Fruit fly (Drosophila melanogaster) whole organism, embryonic: ENCODE results near the gene CG2839.
A peak's percentile ranks its signal among the peaks of the same experiment; 100 is the strongest.

Experiments used
- Antp ChIP-seq: fragments of 200-800 bp; sonication (Bioruptor generic); optimal IDR thresholded peaks from 3 replicates; lab custom pipeline; 2016; ENCODE audit warnings: missing biosample characterization, missing genetic modification characterization
- CG11085 ChIP-seq: fragments of 200-800 bp; sonication (Bioruptor generic); IDR thresholded peaks from 2 replicates; pipeline ENCODE4 v1.3.6; 2022; ENCODE audit warnings: missing biosample characterization, missing genetic modification characterization
- CG11093 ChIP-seq: fragments of 200-800 bp; sonication (Bioruptor generic); IDR thresholded peaks from 3 replicates; pipeline ENCODE4 v1.3.6; 2022; ENCODE audit warnings: missing biosample characterization, missing genetic modification characterization
- CG12155 ChIP-seq: fragments of 200-800 bp; sonication (Bioruptor generic); optimal IDR thresholded peaks from 3 replicates; lab custom pipeline; 2016; ENCODE audit warnings: missing biosample characterization, missing genetic modification characterization
- CG12236 ChIP-seq: fragments of 200-800 bp; sonication (Bioruptor generic); optimal IDR thresholded peaks from 2 replicates; lab custom pipeline; 2016; ENCODE audit warnings: missing biosample characterization, missing genetic modification characterization
- CG13894 ChIP-seq: fragments of 200-800 bp; sonication (Bioruptor generic); optimal IDR thresholded peaks from 3 replicates; lab custom pipeline; 2018; ENCODE audit warnings: missing biosample characterization, mild to moderate bottlenecking, missing genetic modification characterization, moderate library complexity
- CG15514 ChIP-seq: fragments of 200-800 bp; sonication (Bioruptor generic); optimal IDR thresholded peaks from 3 replicates; lab custom pipeline; 2017; ENCODE audit warnings: missing biosample characterization, missing genetic modification characterization, mild to moderate bottlenecking, moderate library complexity, missing genetic modification reagents
- CG1603 ChIP-seq: fragments of 200-800 bp; sonication (Bioruptor generic); optimal IDR thresholded peaks from 2 replicates; lab custom pipeline; 2019; ENCODE audit warnings: missing biosample characterization, mild to moderate bottlenecking, missing genetic modification characterization, moderate library complexity
- CG2116 ChIP-seq: fragments of 200-800 bp; sonication (Bioruptor generic); optimal IDR thresholded peaks from 3 replicates; lab custom pipeline; 2018; ENCODE audit warnings: missing biosample characterization, mild to moderate bottlenecking, missing genetic modification characterization
- CG2129 ChIP-seq: fragments of 200-800 bp; sonication (Bioruptor generic); IDR thresholded peaks from 2 replicates; pipeline ENCODE4 v1.3.6; 2022; ENCODE audit warnings: missing biosample characterization, missing genetic modification characterization; ENCODE audit not compliant: partially characterized antibody
- CG2712 ChIP-seq: fragments of 200-800 bp; optimal IDR thresholded peaks from 3 replicates; lab custom pipeline; 2019; ENCODE audit warnings: missing biosample characterization, mild to moderate bottlenecking, missing genetic modification characterization, moderate library complexity
- CG3838 ChIP-seq: fragments of 200-800 bp; sonication (Bioruptor generic); optimal IDR thresholded peaks from 3 replicates; lab custom pipeline; 2016; ENCODE audit warnings: missing biosample characterization, missing genetic modification characterization
- CG6175 ChIP-seq: fragments of 200-800 bp; sonication (Bioruptor generic); IDR thresholded peaks from 3 replicates; pipeline ENCODE4 v1.3.6; 2022; ENCODE audit warnings: missing biosample characterization, missing genetic modification characterization
- CG6272 ChIP-seq: fragments of 200-800 bp; sonication (Bioruptor generic); IDR thresholded peaks from 2 replicates; pipeline ENCODE4 v1.3.6; 2022; ENCODE audit warnings: missing biosample characterization, missing genetic modification characterization
- CG6683 ChIP-seq: fragments of 200-800 bp; sonication (Bioruptor generic); optimal IDR thresholded peaks from 2 replicates; lab custom pipeline; 2017; ENCODE audit warnings: missing biosample characterization, mild to moderate bottlenecking, missing genetic modification characterization, missing genetic modification reagents
- CG7745 ChIP-seq: fragments of 200-800 bp; sonication (Bioruptor generic); optimal IDR thresholded peaks from 2 replicates; lab custom pipeline; 2018; ENCODE audit warnings: missing biosample characterization, mild to moderate bottlenecking, missing genetic modification characterization, moderate library complexity
- CG7786 ChIP-seq: fragments of 200-800 bp; sonication (Bioruptor generic); optimal IDR thresholded peaks from 2 replicates; lab custom pipeline; 2016; ENCODE audit warnings: missing biosample characterization, missing genetic modification characterization
- CG8290 ChIP-seq, 3 experiments: fragments of 200-800 bp; sonication (Bioruptor generic); optimal IDR thresholded peaks; 2 replicates each; lab custom pipeline; 2016 to 2019; ENCODE audit warnings: missing biosample characterization in 3 of 3, missing genetic modification characterization in 3 of 3, mild to moderate bottlenecking in 2 of 3, moderate library complexity in 1 of 3
- CG8359 ChIP-seq: fragments of 200-800 bp; sonication (Bioruptor generic); optimal IDR thresholded peaks from 2 replicates; lab custom pipeline; 2017; ENCODE audit warnings: missing biosample characterization, mild to moderate bottlenecking, missing genetic modification characterization, borderline replicate concordance
- CG9932 ChIP-seq: fragments of 200-800 bp; sonication (Bioruptor generic); IDR thresholded peaks from 2 replicates; pipeline ENCODE4 v1.3.6; 2022; ENCODE audit warnings: missing biosample characterization, missing genetic modification characterization
- D19B ChIP-seq: fragments of 200-800 bp; sonication (Bioruptor generic); optimal IDR thresholded peaks from 2 replicates; lab custom pipeline; 2017; ENCODE audit warnings: missing biosample characterization, mild to moderate bottlenecking, missing genetic modification characterization
- Dad ChIP-seq: fragments of 200-800 bp; sonication (Bioruptor generic); optimal IDR thresholded peaks from 3 replicates; lab custom pipeline; 2016; ENCODE audit warnings: missing biosample characterization, missing genetic modification characterization
- Dref ChIP-seq: fragments of 200-800 bp; sonication (Bioruptor generic); IDR thresholded peaks from 2 replicates; pipeline ENCODE4 v1.3.6; 2022; ENCODE audit warnings: missing biosample characterization, missing genetic modification characterization
- ERR ChIP-seq: fragments of 200-800 bp; sonication (Bioruptor generic); optimal IDR thresholded peaks from 2 replicates; lab custom pipeline; 2016; ENCODE audit warnings: missing biosample characterization, missing genetic modification characterization
- Fer3 ChIP-seq: fragments of 200-800 bp; sonication (Bioruptor generic); optimal IDR thresholded peaks from 2 replicates; lab custom pipeline; 2018; ENCODE audit warnings: missing biosample characterization, mild to moderate bottlenecking, missing genetic modification characterization, moderate library complexity
- GATAe ChIP-seq: fragments of 200-800 bp; sonication (Bioruptor generic); conservative IDR thresholded peaks from 2 replicates; pipeline ENCODE4 v1.3.6; 2022; ENCODE audit warnings: missing biosample characterization, missing genetic modification characterization
- Hr51 ChIP-seq, 2 experiments: fragments of 200-800 bp; sonication (Bioruptor generic); optimal IDR thresholded peaks; 2 replicates in 1 of 2; 3 replicates in 1 of 2; lab custom pipeline; 2016 to 2018; ENCODE audit warnings: missing biosample characterization in 2 of 2, missing genetic modification characterization in 2 of 2, mild to moderate bottlenecking in 1 of 2, moderate library complexity in 1 of 2
- Lim3 ChIP-seq: fragments of 200-800 bp; sonication (Bioruptor generic); IDR thresholded peaks from 2 replicates; pipeline ENCODE4 v1.3.6; 2022; ENCODE audit warnings: missing biosample characterization, missing genetic modification characterization
- Mrtf ChIP-seq: fragments of 200-800 bp; sonication (Bioruptor generic); IDR thresholded peaks from 3 replicates; pipeline ENCODE4 v1.3.6; 2022; ENCODE audit warnings: missing biosample characterization, missing genetic modification characterization
- Oaz ChIP-seq: fragments of 200-800 bp; sonication (Bioruptor generic); IDR thresholded peaks from 2 replicates; pipeline ENCODE4 v1.3.6; 2022; ENCODE audit warnings: missing biosample characterization, missing genetic modification characterization
- Rfx ChIP-seq: fragments of 200-800 bp; sonication (Bioruptor generic); IDR thresholded peaks from 2 replicates; pipeline ENCODE4 v1.3.6; 2022; ENCODE audit warnings: missing biosample characterization, missing genetic modification characterization
- Trl ChIP-seq, 3 experiments: fragments of >200 bp in 2 of 3; fragments of 200-800 bp in 1 of 3; sonication (Bioruptor generic) in 1 of 3; optimal IDR thresholded peaks; 2 replicates in 1 of 3; 3 replicates in 2 of 3; lab custom pipeline; 2016 to 2017; ENCODE audit warnings: missing biosample characterization in 1 of 3, missing genetic modification characterization in 1 of 3
- Xrp1 ChIP-seq: fragments of 200-800 bp; sonication (Bioruptor generic); IDR thresholded peaks from 2 replicates; pipeline ENCODE4 v1.3.6; 2022; ENCODE audit warnings: missing biosample characterization, missing genetic modification characterization
- ac ChIP-seq: fragments of 200-800 bp; sonication (Bioruptor generic); optimal IDR thresholded peaks from 3 replicates; lab custom pipeline; 2017; ENCODE audit warnings: missing biosample characterization, mild to moderate bottlenecking, missing genetic modification characterization
- ara ChIP-seq: fragments of 200-800 bp; sonication (Bioruptor generic); IDR thresholded peaks from 2 replicates; pipeline ENCODE4 v1.3.6; 2022; ENCODE audit warnings: missing biosample characterization, missing genetic modification characterization
- cg ChIP-seq: fragments of 200-800 bp; sonication (Bioruptor generic); optimal IDR thresholded peaks from 3 replicates; lab custom pipeline; 2019; ENCODE audit warnings: missing biosample characterization, mild to moderate bottlenecking, missing genetic modification characterization, moderate library complexity
- dan ChIP-seq: fragments of 200-800 bp; sonication (Bioruptor generic); IDR thresholded peaks from 2 replicates; pipeline ENCODE4 v1.3.6; 2022; ENCODE audit warnings: missing biosample characterization, missing genetic modification characterization
- esg ChIP-seq: fragments of 200-800 bp; sonication (Bioruptor generic); conservative IDR thresholded peaks from 2 replicates; pipeline ENCODE4 v1.3.6; 2022; ENCODE audit warnings: missing biosample characterization, missing genetic modification characterization
- gfzf ChIP-seq: fragments of 200-800 bp; sonication (Bioruptor generic); optimal IDR thresholded peaks from 2 replicates; lab custom pipeline; 2016; ENCODE audit warnings: missing biosample characterization, mild to moderate bottlenecking, missing genetic modification characterization, moderate library complexity
- grau ChIP-seq: fragments of 200-800 bp; optimal IDR thresholded peaks from 3 replicates; lab custom pipeline; 2019; ENCODE audit warnings: missing biosample characterization, mild to moderate bottlenecking, missing genetic modification characterization, moderate library complexity
- gsb ChIP-seq: fragments of 200-800 bp; sonication (Bioruptor generic); IDR thresholded peaks from 2 replicates; pipeline ENCODE4 v1.3.6; 2022; ENCODE audit warnings: missing biosample characterization, missing genetic modification characterization
- lbe ChIP-seq: fragments of 200-800 bp; sonication (Bioruptor generic); optimal IDR thresholded peaks from 2 replicates; lab custom pipeline; 2016; ENCODE audit warnings: missing biosample characterization, mild to moderate bottlenecking, missing genetic modification characterization
- luna ChIP-seq: fragments of 200-800 bp; sonication (Bioruptor generic); optimal IDR thresholded peaks from 2 replicates; lab custom pipeline; 2016; ENCODE audit warnings: missing biosample characterization, missing genetic modification characterization
- pb ChIP-seq: fragments of 200-800 bp; sonication (Bioruptor generic); optimal IDR thresholded peaks from 3 replicates; lab custom pipeline; 2016; ENCODE audit warnings: missing biosample characterization, missing genetic modification characterization
- ranshi ChIP-seq: fragments of 200-800 bp; sonication (Bioruptor generic); IDR thresholded peaks from 2 replicates; pipeline ENCODE4 v1.3.6; 2022; ENCODE audit warnings: missing biosample characterization, missing genetic modification characterization
- sens ChIP-seq: fragments of 200-800 bp; sonication (Bioruptor generic); peaks from one replicate; lab custom pipeline; 2016; ENCODE audit warnings: missing biosample characterization, missing genetic modification characterization
- seq ChIP-seq: fragments of 200-800 bp; sonication (Bioruptor generic); IDR thresholded peaks from 2 replicates; pipeline ENCODE4 v1.3.6; 2022; ENCODE audit warnings: missing biosample characterization, missing genetic modification characterization
- tin ChIP-seq: fragments of 200-800 bp; sonication (Bioruptor generic); optimal IDR thresholded peaks from 3 replicates; lab custom pipeline; 2016; ENCODE audit warnings: missing biosample characterization, missing genetic modification characterization
- tll ChIP-seq, 2 experiments: fragments of 200-800 bp in 1 of 2; fragments of >200 bp in 1 of 2; sonication (Bioruptor generic) in 1 of 2; optimal IDR thresholded peaks; 2 replicates each; lab custom pipeline; 2017 to 2019; ENCODE audit warnings: missing biosample characterization in 2 of 2, missing genetic modification characterization in 2 of 2, mild to moderate bottlenecking in 1 of 2, moderate library complexity in 1 of 2
- ttk ChIP-seq: fragments of 200-800 bp; sonication (Bioruptor generic); IDR thresholded peaks from 2 replicates; pipeline ENCODE4 v2.1.2; 2022; ENCODE audit warnings: missing biosample characterization, missing genetic modification characterization
- zfh2 ChIP-seq: fragments of 200-800 bp; sonication (Bioruptor generic); optimal IDR thresholded peaks from 2 replicates; lab custom pipeline; 2016; ENCODE audit warnings: missing biosample characterization, missing genetic modification characterization

The CG2839 gene

dm6 chr2L:602439-602879, 23.0 kb upstream of the CG2839 start, which contains the start of gene CG13689 (continued):
- TF ChIP-seq Fer3 (tag; lab: Kevin White, UChicago) (peak; percentile 47), seq (no peak), CG2712 (tag; lab: Kevin White, UChicago) (peak; percentile 74), CG6272 (no peak), CG3838 (GFP tag; lab: Kevin White, UChicago) (peak; percentile 52), CG6175 (no peak), sens (GFP tag; lab: Kevin White, UChicago) (peak; percentile 92), CG11093 (GFP tag; lab: Robert Waterston, UW) (no peak), ttk (GFP tag; lab: Robert Waterston, UW) (peak; percentile 47; the same call in 1 of the 2 replicates), Rfx (peak; percentile 79), gfzf (GFP tag; lab: Kevin White, UChicago) (no peak), Oaz (GFP tag; lab: Robert Waterston, UW) (no peak), Dref (GFP tag; lab: Robert Waterston, UW) (peak; percentile 51), ac (GFP tag; lab: Kevin White, UChicago) (no peak), tll (GFP tag; optimal IDR thresholded peaks at IDR 0.05; lab: Kevin White, UChicago) (no peak), ERR (no peak), D19B (no peak), dan (GFP tag; lab: Robert Waterston, UW) (no peak), luna (GFP tag; lab: Kevin White, UChicago) (no peak), Antp (GFP tag; lab: Kevin White, UChicago) (peak; percentile 22), GATAe (GFP tag; lab: Robert Waterston, UW) (no peak), ranshi (GFP tag; lab: Robert Waterston, UW) (0 out of 2 replicates have a peak, but pooled peaks have one; percentile 8), lbe (GFP tag; lab: Kevin White, UChicago) (no peak), CG8290 (GFP tag; optimal IDR thresholded peaks at IDR 0.05; lab: Kevin White, UChicago) (peak; percentile 49), CG8290 (tag; optimal IDR thresholded peaks at IDR 0.05; lab: Kevin White, UChicago) (no peak), CG7745 (tag; lab: Kevin White, UChicago) (no peak), CG7786 (GFP tag; lab: Kevin White, UChicago) (no peak), Mrtf (GFP tag; lab: Robert Waterston, UW) (peak; percentile 22; the same call in 1 of the 3 replicates), CG12236 (GFP tag; lab: Kevin White, UChicago) (peak; percentile 0), CG12155 (GFP tag; lab: Kevin White, UChicago) (peak; percentile 12), Hr51 (GFP tag; optimal IDR thresholded peaks at IDR 0.05; lab: Kevin White, UChicago) (no peak), ara (GFP tag; lab: Robert Waterston, UW) (no peak), Dad (no peak), CG2129 (no peak), pb (GFP tag; lab: Kevin White, UChicago) (no peak), CG15514 (peak; percentile 70), CG6683 (GFP tag; lab: Kevin White, UChicago) (no peak), CG8359 (GFP tag; lab: Kevin White, UChicago) (no peak), CG9932 (GFP tag; lab: Robert Waterston, UW) (peak; percentile 81), zfh2 (no peak), cg (no peak), grau (tag; lab: Kevin White, UChicago) (peak; percentile 52), CG13894 (tag; lab: Kevin White, UChicago) (no peak), Trl (optimal IDR thresholded peaks at IDR 0.05; lab: Kevin White, UChicago) (no peak), Trl (GFP tag; optimal IDR thresholded peaks at IDR 0.05; lab: Kevin White, UChicago) (peak; percentile 38), tin (GFP tag; lab: Kevin White, UChicago) (peak; percentile 57), gsb (GFP tag; lab: Robert Waterston, UW) (no peak), CG11085 (GFP tag; lab: Robert Waterston, UW) (peak; percentile 21; the same call in 1 of the 2 replicates), CG1603 (tag; lab: Kevin White, UChicago) (peak; percentile 40), Lim3 (GFP tag; lab: Robert Waterston, UW) (no peak), esg (GFP tag; lab: Robert Waterston, UW) (no peak), CG2116 (GFP tag; lab: Kevin White, UChicago) (peak; percentile 70), Xrp1 (peak; percentile 49)
